Worm (Caenorhabditis elegans) whole organism, late embryonic: Measurements from ENCODE around the gene F26G1.5.

Source experiments
- C38D4.7 ChIP-seq: fragments of 200-800 bp; sonication (Bioruptor generic); optimal IDR thresholded peaks from 2 replicates; lab custom pipeline; 2018; ENCODE audit warnings: mild to moderate bottlenecking, missing genetic modification characterization, moderate library complexity, missing compliant biosample characterization
- K02D7.2 ChIP-seq: sonication (generic microtip); optimal IDR thresholded peaks from 2 replicates; lab custom pipeline; 2017; ENCODE audit warnings: mild to moderate bottlenecking, missing genetic modification characterization, missing compliant biosample characterization
- Y22D7AL.16 ChIP-seq: sonication (generic microtip); optimal IDR thresholded peaks from 2 replicates; lab custom pipeline; 2016; ENCODE audit warnings: missing genetic modification characterization, missing compliant biosample characterization
- ahr-1 ChIP-seq: sonication (generic microtip); optimal IDR thresholded peaks from 2 replicates; lab custom pipeline; 2016; ENCODE audit warnings: missing genetic modification characterization, missing compliant biosample characterization
- ama-1 ChIP-seq: fragments of 150-350 bp; optimal IDR thresholded peaks from 2 replicates; lab custom pipeline; 2014
- ceh-18 ChIP-seq: sonication (generic microtip); optimal IDR thresholded peaks from 2 replicates; lab custom pipeline; 2016; ENCODE audit warnings: missing genetic modification characterization, missing compliant biosample characterization
- ceh-19 ChIP-seq: fragments of 200-800 bp; sonication (Bioruptor generic); optimal IDR thresholded peaks from 2 replicates; lab custom pipeline; 2018; ENCODE audit warnings: mild to moderate bottlenecking, missing genetic modification characterization, missing compliant biosample characterization
- ceh-22 ChIP-seq: sonication (generic microtip); optimal IDR thresholded peaks from 2 replicates; lab custom pipeline; 2017; ENCODE audit warnings: missing biosample characterization, missing genetic modification characterization
- ceh-31 ChIP-seq: sonication (generic microtip); optimal IDR thresholded peaks from 2 replicates; lab custom pipeline; 2016; ENCODE audit warnings: missing genetic modification characterization, missing compliant biosample characterization
- ceh-48 ChIP-seq: sonication (generic microtip); optimal IDR thresholded peaks from 2 replicates; lab custom pipeline; 2016; ENCODE audit warnings: missing genetic modification characterization, inconsistent platforms, missing compliant biosample characterization
- ceh-9 ChIP-seq: sonication (generic microtip); optimal IDR thresholded peaks from 2 replicates; lab custom pipeline; 2016; ENCODE audit warnings: mild to moderate bottlenecking, missing genetic modification characterization, inconsistent platforms, missing compliant biosample characterization
- che-1 ChIP-seq: sonication (generic microtip); optimal IDR thresholded peaks from 2 replicates; lab custom pipeline; 2016; ENCODE audit warnings: mild to moderate bottlenecking, missing genetic modification characterization, missing compliant biosample characterization
- dmd-4 ChIP-seq: sonication (generic microtip); optimal IDR thresholded peaks from 2 replicates; lab custom pipeline; 2016; ENCODE audit warnings: borderline replicate concordance, missing genetic modification characterization, missing compliant biosample characterization
- dve-1 ChIP-seq: sonication (generic microtip); optimal IDR thresholded peaks from 2 replicates; lab custom pipeline; 2017; ENCODE audit warnings: antibody characterized with exemption, mild to moderate bottlenecking, missing genetic modification characterization, missing compliant biosample characterization
- elt-4 ChIP-seq: sonication (generic microtip); optimal IDR thresholded peaks from 2 replicates; lab custom pipeline; 2016; ENCODE audit warnings: missing genetic modification characterization, missing compliant biosample characterization
- ets-4 ChIP-seq: sonication (generic microtip); optimal IDR thresholded peaks from 2 replicates; lab custom pipeline; 2016; ENCODE audit warnings: missing genetic modification characterization, missing compliant biosample characterization
- eyg-1 ChIP-seq: sonication (generic microtip); optimal IDR thresholded peaks from 2 replicates; lab custom pipeline; 2016; ENCODE audit warnings: missing genotype, missing genetic modification characterization, missing compliant biosample characterization
- fkh-10 ChIP-seq: fragments of 150-350 bp; optimal IDR thresholded peaks from 2 replicates; lab custom pipeline; 2014; ENCODE audit warnings: missing biosample characterization, missing genetic modification reagents, missing genetic modification characterization
- gmeb-2 ChIP-seq: sonication (generic microtip); optimal IDR thresholded peaks from 2 replicates; lab custom pipeline; 2016; ENCODE audit warnings: missing genetic modification characterization, inconsistent platforms, missing compliant biosample characterization
- hlh-15 ChIP-seq: sonication (generic microtip); optimal IDR thresholded peaks from 2 replicates; lab custom pipeline; 2016; ENCODE audit warnings: missing genetic modification characterization, missing compliant biosample characterization
- hlh-6 ChIP-seq: sonication (generic microtip); optimal IDR thresholded peaks from 2 replicates; lab custom pipeline; 2016; ENCODE audit warnings: missing genotype, missing genetic modification characterization, missing compliant biosample characterization
- hlh-8 ChIP-seq: sonication (generic microtip); optimal IDR thresholded peaks from 2 replicates; lab custom pipeline; 2016; ENCODE audit warnings: missing genotype, missing genetic modification characterization, missing compliant biosample characterization
- lim-6 ChIP-seq: sonication (generic microtip); optimal IDR thresholded peaks from 2 replicates; lab custom pipeline; 2016; ENCODE audit warnings: missing genetic modification characterization, missing compliant biosample characterization
- mec-3 ChIP-seq: sonication (generic microtip); optimal IDR thresholded peaks from 2 replicates; lab custom pipeline; 2016; ENCODE audit warnings: borderline replicate concordance, missing genetic modification characterization, missing compliant biosample characterization
- nfya-1 ChIP-seq: sonication (generic microtip); optimal IDR thresholded peaks from 2 replicates; lab custom pipeline; 2017; ENCODE audit warnings: missing genetic modification characterization, mild to moderate bottlenecking, missing compliant biosample characterization, antibody characterized with exemption, moderate library complexity
- nhr-11 ChIP-seq: fragments of 150-350 bp; optimal IDR thresholded peaks from 2 replicates; lab custom pipeline; 2014; ENCODE audit warnings: missing biosample characterization, missing genetic modification characterization
- nhr-232 ChIP-seq: sonication (generic microtip); optimal IDR thresholded peaks from 2 replicates; lab custom pipeline; 2016; ENCODE audit warnings: missing genetic modification characterization, missing compliant biosample characterization
- pag-3 ChIP-seq: sonication (generic microtip); optimal IDR thresholded peaks from 2 replicates; lab custom pipeline; 2016; ENCODE audit warnings: missing compliant biosample characterization, missing genetic modification characterization, borderline replicate concordance
- pat-9 ChIP-seq: fragments of 200-800 bp; sonication (Bioruptor generic); optimal IDR thresholded peaks from 2 replicates; lab custom pipeline; 2018; ENCODE audit warnings: mild to moderate bottlenecking, missing genetic modification characterization, moderate library complexity, missing compliant biosample characterization
- pha-2 ChIP-seq: sonication (generic microtip); optimal IDR thresholded peaks from 2 replicates; lab custom pipeline; 2017; ENCODE audit warnings: mild to moderate bottlenecking, missing genetic modification characterization, missing compliant biosample characterization
- pha-4 ChIP-seq: fragments of 150-350 bp; optimal IDR thresholded peaks from 2 replicates; lab custom pipeline; 2018; ENCODE audit warnings: missing biosample characterization, missing genetic modification reagents, missing genetic modification characterization
- pqm-1 ChIP-seq: sonication (generic microtip); optimal IDR thresholded peaks from 2 replicates; lab custom pipeline; 2016; ENCODE audit warnings: missing genetic modification characterization, missing compliant biosample characterization
- pros-1 ChIP-seq: fragments of 150-350 bp; optimal IDR thresholded peaks from 2 replicates; lab custom pipeline; 2014; ENCODE audit warnings: missing biosample characterization, missing genetic modification reagents, missing genetic modification characterization
- ref-2 ChIP-seq: sonication (generic microtip); optimal IDR thresholded peaks from 2 replicates; lab custom pipeline; 2016; ENCODE audit warnings: missing genetic modification characterization, missing compliant biosample characterization
- rnt-1 ChIP-seq: sonication (generic microtip); optimal IDR thresholded peaks from 2 replicates; lab custom pipeline; 2016; ENCODE audit warnings: missing genetic modification characterization, missing compliant biosample characterization
- sox-2 ChIP-seq: fragments of 200-800 bp; sonication (Bioruptor generic); IDR thresholded peaks from 2 replicates; pipeline ENCODE4 v1.3.6; 2022; ENCODE audit warnings: missing genetic modification reagents, missing genetic modification characterization, missing compliant biosample characterization
- tbx-7 ChIP-seq: sonication (generic microtip); optimal IDR thresholded peaks from 2 replicates; lab custom pipeline; 2016; ENCODE audit warnings: missing genotype, missing genetic modification characterization, missing compliant biosample characterization
- unc-3 ChIP-seq, 2 experiments: fragments of 200-800 bp in 1 of 2; sonication (Bioruptor generic) in 1 of 2; sonication (generic microtip) in 1 of 2; conservative IDR thresholded peaks in 1 of 2; optimal IDR thresholded peaks in 1 of 2; 2 replicates each; pipeline versions ENCODE4 v1.3.6 to Lab custom; 2016 to 2022; ENCODE audit warnings: missing compliant biosample characterization in 2 of 2, missing genetic modification characterization in 2 of 2, missing genetic modification reagents in 1 of 2
- unc-42 ChIP-seq: sonication (generic microtip); optimal IDR thresholded peaks from 2 replicates; lab custom pipeline; 2016; ENCODE audit warnings: missing genotype, missing genetic modification characterization, missing compliant biosample characterization
- unc-55 ChIP-seq: sonication (generic microtip); optimal IDR thresholded peaks from 2 replicates; lab custom pipeline; 2017; ENCODE audit warnings: missing biosample characterization, missing genetic modification reagents, missing genetic modification characterization
- unc-86 ChIP-seq: sonication (generic microtip); optimal IDR thresholded peaks from 2 replicates; lab custom pipeline; 2016; ENCODE audit warnings: missing genetic modification characterization, missing compliant biosample characterization

F26G1.5 gene

DNA sequence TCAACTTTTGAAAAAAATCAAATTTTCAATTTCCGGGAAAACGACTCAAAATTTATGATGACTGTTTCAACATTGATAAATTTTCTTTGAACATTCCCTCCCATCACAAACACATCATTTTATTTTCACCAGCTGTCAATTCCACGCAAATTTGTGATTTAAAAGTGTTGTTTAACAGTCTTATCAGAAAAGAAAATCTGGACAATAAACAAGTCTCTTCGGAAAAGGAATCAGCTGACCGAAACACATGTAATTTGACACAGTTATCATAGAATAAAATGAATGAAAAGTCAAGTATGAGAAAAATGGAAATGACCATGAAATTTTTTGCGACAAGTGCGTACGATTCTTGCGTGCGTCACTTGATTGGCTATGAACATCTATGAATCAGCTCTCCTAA, 2.1 kb downstream of the F26G1.5 start:
- no peak for TF ChIP-seq pros-1 (tag; lab: Kevin White, UChicago)
- no peak for TF ChIP-seq hlh-15 (tag; lab: Kevin White, UChicago)
- TF ChIP-seq elt-4 (tag; lab: Kevin White, UChicago) = no peak
- TF ChIP-seq fkh-10 (GFP tag; lab: Kevin White, UChicago) = no peak
- no peak for TF ChIP-seq pag-3 (tag; lab: Kevin White, UChicago)
- TF ChIP-seq nfya-1 (tag; lab: Kevin White, UChicago) = no peak
- TF ChIP-seq K02D7.2 (tag; lab: Kevin White, UChicago) = no peak
- no peak for TF ChIP-seq ceh-22 (tag; lab: Kevin White, UChicago)
- no peak for TF ChIP-seq che-1 (tag; lab: Kevin White, UChicago)
- no peak for TF ChIP-seq ets-4 (tag; lab: Kevin White, UChicago)
- no peak for TF ChIP-seq pha-4 (tag; lab: Kevin White, UChicago)
- TF ChIP-seq unc-42 (tag; lab: Kevin White, UChicago) = no peak
- no peak for TF ChIP-seq hlh-6 (tag; lab: Kevin White, UChicago)
- TF ChIP-seq ceh-31 (tag; lab: Kevin White, UChicago) = no peak
- no peak for TF ChIP-seq ahr-1
- no peak for TF ChIP-seq mec-3

- no peak for TF ChIP-seq C38D4.7 (GFP tag; lab: Kevin White, UChicago)
- TF ChIP-seq ceh-18 (tag; lab: Kevin White, UChicago) = no peak
- TF ChIP-seq ama-1 (lab: Kevin White, UChicago) = no peak
- TF ChIP-seq ref-2 (tag; lab: Kevin White, UChicago) = no peak
- no peak for TF ChIP-seq tbx-7
- TF ChIP-seq, all 69 proteins: peak for 0
These were observed 3.6 kb downstream of the F26G1.5 start for ce11 chrII:4767612-4768011.

DNA sequence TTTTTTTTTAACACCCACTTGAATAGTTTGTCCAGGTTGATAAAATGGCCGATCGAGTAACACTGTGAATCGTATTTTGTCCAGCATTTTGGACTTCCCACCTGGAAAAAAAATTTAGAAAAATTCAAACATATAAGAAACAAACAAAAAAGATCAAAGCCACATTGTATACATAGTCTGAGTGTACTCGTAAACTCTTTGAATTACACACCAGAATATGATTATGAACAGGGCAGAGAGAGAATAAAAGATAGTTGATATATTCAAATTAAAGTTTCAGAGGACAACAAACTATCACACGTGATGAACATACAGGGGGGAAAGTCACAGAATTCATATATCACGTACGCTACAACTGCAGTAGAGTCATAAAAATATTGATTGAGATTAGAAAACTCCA, 4.9 kb downstream of the F26G1.5 start, which contains the start of gene ttm-2:
ttm-2 (minus strand) TSS at position 101 of the 400 bp plus-strand sequence.
- TF ChIP-seq ceh-22 (tag; lab: Kevin White, UChicago) (no peak), hlh-8 (tag; lab: Kevin White, UChicago) (no peak)
- TF ChIP-seq, all 69 proteins: peak for 0

- TF ChIP-seq pat-9 (tag; lab: Kevin White, UChicago) (no peak), che-1 (tag; lab: Kevin White, UChicago) (no peak), nhr-232 (tag; lab: Kevin White, UChicago) (no peak), pha-2 (tag; lab: Kevin White, UChicago) (no peak), dve-1 (tag; lab: Kevin White, UChicago) (no peak), unc-86 (tag; lab: Kevin White, UChicago) (no peak), lim-6 (tag; lab: Kevin White, UChicago) (no peak), ceh-19 (no peak), rnt-1 (no peak), ahr-1 (no peak), fkh-10 (GFP tag; lab: Kevin White, UChicago) (no peak), ceh-48 (no peak), Y22D7AL.16 (no peak), unc-55 (GFP tag; lab: Kevin White, UChicago) (no peak)
These were observed 8.5 kb downstream of the F26G1.5 start, which contains the start of gene F26G1.2 for ce11 chrII:4762574-4763285. TSS of gene F26G1.2 (plus strand) at chrII:4763081.

ce11 chrII:4761020-4761419, 10.2 kb downstream of the F26G1.5 start:
- no peak for TF ChIP-seq unc-42 (tag; lab: Kevin White, UChicago)
- no peak for TF ChIP-seq ceh-9 (tag; lab: Kevin White, UChicago)
- no peak for TF ChIP-seq Y22D7AL.16
- no peak for TF ChIP-seq nhr-11
- TF ChIP-seq dmd-4 (tag; lab: Kevin White, UChicago) = no peak
- TF ChIP-seq ref-2 (tag; lab: Kevin White, UChicago) = no peak
- no peak for TF ChIP-seq ahr-1
- TF ChIP-seq gmeb-2 (tag; lab: Kevin White, UChicago) = no peak
- no peak for TF ChIP-seq sox-2 (GFP tag; lab: Robert Waterston, UW)
- TF ChIP-seq unc-3 (GFP tag; conservative IDR thresholded peaks at IDR 0.05; lab: Robert Waterston, UW) = no peak
- TF ChIP-seq unc-3 (tag; optimal IDR thresholded peaks at IDR 0.05; lab: Kevin White, UChicago) = no peak
- TF ChIP-seq eyg-1 = no peak
- TF ChIP-seq fkh-10 (GFP tag; lab: Kevin White, UChicago) = no peak
- no peak for TF ChIP-seq pqm-1 (tag; lab: Kevin White, UChicago)
- no peak for TF ChIP-seq che-1 (tag; lab: Kevin White, UChicago)
- TF ChIP-seq, all 69 proteins: peak for 0
